Fruit fly (Drosophila melanogaster): ENCODE measurements around the gene His2Av.

His2Av gene

DNA sequence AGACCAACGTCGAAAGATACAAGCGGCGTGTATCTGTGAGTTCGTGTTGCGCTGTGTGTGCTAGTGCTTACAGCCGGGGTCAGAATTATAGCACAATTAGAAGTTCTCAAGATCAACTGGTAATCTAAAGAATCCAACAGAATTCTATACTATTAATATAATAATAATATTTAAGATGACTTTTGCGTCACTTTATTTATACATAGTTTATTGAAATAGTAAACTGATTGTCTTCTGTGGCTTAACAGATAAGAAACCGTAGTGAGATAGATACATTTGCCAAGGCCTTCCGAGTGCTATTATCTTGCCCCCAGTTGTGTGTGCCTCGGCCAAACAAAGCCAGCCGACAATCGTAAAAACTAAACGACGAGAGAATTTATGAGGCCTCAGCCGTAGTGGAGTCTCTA lies 19.6 kb downstream of the His2Av start (continued):
- TF ChIP-seq CG13894 (tag; optimal IDR thresholded peaks at IDR 0.05) (no peak), sim (GFP tag; IDR thresholded peaks at IDR 0.05) (0 out of 2 replicates have a peak, but pooled peaks have one; percentile 48), gro (GFP tag; optimal IDR thresholded peaks at IDR 0.05) (no peak), slou (GFP tag; optimal IDR thresholded peaks at IDR 0.05) (no peak), Rx (GFP tag; IDR thresholded peaks at IDR 0.05) (no peak; the same call in 1 of the 2 replicates), tup (GFP tag; optimal IDR thresholded peaks at IDR 0.05) (peak; percentile 11), lmd (GFP tag; IDR thresholded peaks at IDR 0.05) (peak; percentile 70), CG18764 (GFP tag; optimal IDR thresholded peaks at IDR 0.05) (peak; percentile 48), grn (GFP tag; optimal IDR thresholded peaks at IDR 0.05) (no peak), seq (GFP tag; IDR thresholded peaks at IDR 0.05) (no peak), Fer3 (tag; optimal IDR thresholded peaks at IDR 0.05) (peak; percentile 39), CrebB (tag; optimal IDR thresholded peaks at IDR 0.05) (peak; percentile 23), vnd (GFP tag; IDR thresholded peaks at IDR 0.05; ENCODE audit: partially characterized antibody) (no peak), Eip74EF (GFP tag; optimal IDR thresholded peaks at IDR 0.05) (peak in 1 of 2 experiments; percentile 63), CkIIα-i1 (GFP tag; IDR thresholded peaks at IDR 0.05) (no peak), CG12071 (GFP tag; optimal IDR thresholded peaks at IDR 0.05) (no peak), Hmx (GFP tag; optimal IDR thresholded peaks at IDR 0.05) (no peak), chinmo (GFP tag; IDR thresholded peaks at IDR 0.05; ENCODE audit: partially characterized antibody) (no peak), CG10274 (GFP tag; optimal IDR thresholded peaks at IDR 0.05) (peak; percentile 37), CG1647 (GFP tag; optimal IDR thresholded peaks at IDR 0.05) (no peak), CG11723 (GFP tag; optimal IDR thresholded peaks at IDR 0.05) (peak; percentile 47), CG6683 (GFP tag; optimal IDR thresholded peaks at IDR 0.05) (peak; percentile 32), da (GFP tag; optimal IDR thresholded peaks at IDR 0.05) (no peak), Ravus (GFP tag; IDR thresholded peaks at IDR 0.05) (no peak), CG3726 (GFP tag; IDR thresholded peaks at IDR 0.05) (no peak), Dp (GFP tag; optimal IDR thresholded peaks at IDR 0.05) (no peak), gem (tag; optimal IDR thresholded peaks at IDR 0.05) (peak; percentile 85), CG10147 (GFP tag; optimal IDR thresholded peaks at IDR 0.05) (peak; percentile 47), CG31388 (GFP tag; optimal IDR thresholded peaks at IDR 0.05) (no peak), Drgx (GFP tag; IDR thresholded peaks at IDR 0.05) (peak; percentile 74), ken (GFP tag; IDR thresholded peaks at IDR 0.05) (no peak), CG18599 (GFP tag; optimal IDR thresholded peaks at IDR 0.05) (peak; percentile 60), fd3F (GFP tag; optimal IDR thresholded peaks at IDR 0.05) (peak; percentile 29), abd-A (tag; optimal IDR thresholded peaks at IDR 0.05) (peak; percentile 13), CG1832 (GFP tag; optimal IDR thresholded peaks at IDR 0.05) (no peak), ERR (GFP tag; optimal IDR thresholded peaks at IDR 0.05) (no peak), CG17385 (GFP tag; optimal IDR thresholded peaks at IDR 0.05) (peak; percentile 49), unpg (GFP tag; optimal IDR thresholded peaks at IDR 0.05) (peak; percentile 78), gcm (GFP tag; optimal IDR thresholded peaks at IDR 0.05) (peak; percentile 79), ara (GFP tag; IDR thresholded peaks at IDR 0.05) (peak; percentile 67), CG3163 (GFP tag; optimal IDR thresholded peaks at IDR 0.05) (no peak), schlank (tag; optimal IDR thresholded peaks at IDR 0.05) (no peak), gcm2 (GFP tag; optimal IDR thresholded peaks at IDR 0.05) (no peak), CG5245 (GFP tag; optimal IDR thresholded peaks at IDR 0.05) (no peak), vfl (GFP tag; optimal IDR thresholded peaks at IDR 0.05) (no peak), wek (GFP tag; optimal IDR thresholded peaks at IDR 0.05) (peak; percentile 17), row (GFP tag; IDR thresholded peaks at IDR 0.05) (peak; percentile 86), Nf-YC (tag; optimal IDR thresholded peaks at IDR 0.05) (peak; percentile 33), NK7.1 (GFP tag; optimal IDR thresholded peaks at IDR 0.05) (no peak), CG17359 (tag; optimal IDR thresholded peaks at IDR 0.05) (peak; percentile 62), CG18011 (GFP tag; optimal IDR thresholded peaks at IDR 0.05) (no peak)
